Worm (Caenorhabditis elegans) whole organism, L2 larva: ENCODE measurements around the gene nhr-119.

Source experiments
- C34F6.9 ChIP-seq: fragments of 150-350 bp; optimal IDR thresholded peaks from 2 replicates; lab custom pipeline; 2014; ENCODE audit warnings: missing biosample characterization, missing genetic modification characterization
- R02D3.7 ChIP-seq: fragments of 150-350 bp; optimal IDR thresholded peaks from 2 replicates; lab custom pipeline; 2014; ENCODE audit warnings: missing biosample characterization, missing genetic modification characterization
- Y55F3AM.14 ChIP-seq: fragments of 200-800 bp; sonication (Bioruptor generic); optimal IDR thresholded peaks from 2 replicates; lab custom pipeline; 2018; ENCODE audit warnings: mild to moderate bottlenecking, missing genetic modification characterization, missing compliant biosample characterization
- ZK546.5 ChIP-seq: sonication (generic microtip); optimal IDR thresholded peaks from 2 replicates; lab custom pipeline; 2017; ENCODE audit warnings: missing biosample characterization, missing genetic modification characterization
- alr-1 ChIP-seq: fragments of 150-350 bp; optimal IDR thresholded peaks from 2 replicates; lab custom pipeline; 2014; ENCODE audit warnings: missing biosample characterization, missing genetic modification characterization
- aly-2 ChIP-seq: fragments of 150-350 bp; optimal IDR thresholded peaks from 2 replicates; lab custom pipeline; 2014; ENCODE audit warnings: missing biosample characterization, missing genetic modification characterization
- ama-1 ChIP-seq: fragments of 150-350 bp; optimal IDR thresholded peaks from 2 replicates; lab custom pipeline; 2018; ENCODE audit warnings: inconsistent platforms
- ceh-82 ChIP-seq: fragments of 150-350 bp; optimal IDR thresholded peaks from 2 replicates; lab custom pipeline; 2014; ENCODE audit warnings: missing biosample characterization, missing genetic modification characterization
- dmd-4 ChIP-seq: sonication (generic microtip); optimal IDR thresholded peaks from 2 replicates; lab custom pipeline; 2017; ENCODE audit warnings: missing biosample characterization, missing genetic modification characterization
- egl-27 ChIP-seq: sonication (generic microtip); optimal IDR thresholded peaks from 3 replicates; lab custom pipeline; 2017; ENCODE audit warnings: missing biosample characterization, missing genetic modification reagents, missing genetic modification characterization
- elt-1 ChIP-seq: fragments of 150-350 bp; optimal IDR thresholded peaks from 2 replicates; lab custom pipeline; 2014; ENCODE audit warnings: missing biosample characterization, missing genetic modification characterization
- elt-3 ChIP-seq: sonication (generic microtip); optimal IDR thresholded peaks from 2 replicates; lab custom pipeline; 2017; ENCODE audit warnings: missing biosample characterization, missing genetic modification characterization
- lin-13 ChIP-seq: fragments of 150-350 bp; optimal IDR thresholded peaks from 2 replicates; lab custom pipeline; 2014; ENCODE audit warnings: missing biosample characterization, missing genetic modification reagents, missing genetic modification characterization
- lsy-2 ChIP-seq, 2 experiments: fragments of 150-350 bp in 1 of 2; sonication (generic microtip) in 1 of 2; optimal IDR thresholded peaks; 2 replicates each; lab custom pipeline; 2014 to 2017; ENCODE audit warnings: missing biosample characterization in 2 of 2, missing genetic modification characterization in 2 of 2
- mab-5 ChIP-seq: fragments of 150-350 bp; optimal IDR thresholded peaks from 2 replicates; lab custom pipeline; 2014; ENCODE audit warnings: missing biosample characterization, missing genetic modification characterization
- mbf-1 ChIP-seq: sonication (generic microtip); optimal IDR thresholded peaks from 2 replicates; lab custom pipeline; 2017; ENCODE audit warnings: missing biosample characterization, missing genetic modification characterization
- nhr-10 ChIP-seq: sonication (generic microtip); optimal IDR thresholded peaks from 2 replicates; lab custom pipeline; 2017; ENCODE audit warnings: missing biosample characterization, missing genetic modification characterization
- nhr-129 ChIP-seq: fragments of 150-350 bp; optimal IDR thresholded peaks from 2 replicates; lab custom pipeline; 2014; ENCODE audit warnings: missing biosample characterization, missing genetic modification characterization
- nhr-23 ChIP-seq: fragments of 150-350 bp; optimal IDR thresholded peaks from 2 replicates; lab custom pipeline; 2014; ENCODE audit warnings: missing biosample characterization, missing genetic modification reagents, missing genetic modification characterization
- nhr-237 ChIP-seq: fragments of 150-350 bp; optimal IDR thresholded peaks from 2 replicates; lab custom pipeline; 2014; ENCODE audit warnings: missing biosample characterization, missing genetic modification characterization
- nhr-25 ChIP-seq: fragments of 150-350 bp; sonication (generic microtip); optimal IDR thresholded peaks from 3 replicates; lab custom pipeline; 2014; ENCODE audit warnings: missing biosample characterization, missing genetic modification characterization
- nhr-6 ChIP-seq: fragments of 150-350 bp; optimal IDR thresholded peaks from 2 replicates; lab custom pipeline; 2014; ENCODE audit warnings: missing biosample characterization, missing genetic modification characterization
- nhr-77 ChIP-seq: fragments of 150-350 bp; optimal IDR thresholded peaks from 2 replicates; lab custom pipeline; 2014; ENCODE audit warnings: missing biosample characterization, missing genetic modification characterization
- sem-4 ChIP-seq: fragments of 150-350 bp; optimal IDR thresholded peaks from 2 replicates; lab custom pipeline; 2014; ENCODE audit warnings: missing biosample characterization, missing genetic modification reagents, missing genetic modification characterization
- skn-1 ChIP-seq: sonication (generic microtip); optimal IDR thresholded peaks from 2 replicates; lab custom pipeline; 2017; ENCODE audit warnings: missing biosample characterization, missing genetic modification characterization
- sma-9 ChIP-seq, 2 experiments: fragments of 150-350 bp in 1 of 2; sonication (generic microtip) in 1 of 2; optimal IDR thresholded peaks; 2 replicates each; lab custom pipeline; 2014 to 2016; ENCODE audit warnings: missing genetic modification characterization in 2 of 2, mild to moderate bottlenecking in 1 of 2, missing biosample characterization in 1 of 2, missing compliant biosample characterization in 1 of 2, missing genetic modification reagents in 1 of 2, moderate library complexity in 1 of 2
- snpc-4 ChIP-seq: fragments of 150-350 bp; optimal IDR thresholded peaks from 2 replicates; lab custom pipeline; 2014; ENCODE audit warnings: missing biosample characterization, missing genetic modification characterization
- unc-39 ChIP-seq: fragments of 150-350 bp; optimal IDR thresholded peaks from 2 replicates; lab custom pipeline; 2014; ENCODE audit warnings: missing biosample characterization, missing genetic modification characterization
- unc-55 ChIP-seq: fragments of 150-350 bp; sonication (generic microtip); optimal IDR thresholded peaks from 3 replicates; lab custom pipeline; 2014; ENCODE audit warnings: missing biosample characterization, missing genetic modification reagents, missing genetic modification characterization
- ztf-1 ChIP-seq: fragments of 200-800 bp; sonication (Bioruptor generic); conservative IDR thresholded peaks from 2 replicates; pipeline ENCODE4 v1.3.6; 2022; ENCODE audit warnings: missing genetic modification characterization, missing compliant biosample characterization
- ztf-4 ChIP-seq: fragments of 150-350 bp; optimal IDR thresholded peaks from 2 replicates; lab custom pipeline; 2014; ENCODE audit warnings: missing biosample characterization, missing genetic modification characterization

The nhr-119 gene

ce11 chrII:2785787-2786186 is 14.6 kb downstream of the nhr-119 start:
- TF ChIP-seq nhr-23 (tag; lab: Kevin White, UChicago): no peak
- TF ChIP-seq egl-27 (tag; lab: Kevin White, UChicago): no peak
- no peak for TF ChIP-seq nhr-129 (tag; lab: Kevin White, UChicago)
- no peak for TF ChIP-seq Y55F3AM.14 (GFP tag; lab: Kevin White, UChicago)
- no peak for TF ChIP-seq ztf-1 (GFP tag; lab: Robert Waterston, UW)
- TF ChIP-seq nhr-237 (tag; lab: Kevin White, UChicago): no peak
- no peak for TF ChIP-seq unc-55 (GFP tag; lab: Kevin White, UChicago)

- TF ChIP-seq nhr-77 (tag; lab: Kevin White, UChicago) (no peak), nhr-129 (tag; lab: Kevin White, UChicago) (no peak), sem-4 (tag; lab: Kevin White, UChicago) (no peak), unc-39 (no peak), R02D3.7 (tag; lab: Kevin White, UChicago) (no peak), snpc-4 (tag; lab: Kevin White, UChicago) (no peak)
These were observed 17.0 kb downstream of the nhr-119 start for ce11 chrII:2783380-2783779.

ce11 chrII:2781355-2781754 is 19.0 kb downstream of the nhr-119 start, which contains the start of gene F08D12.2:
TSS of gene F08D12.2 (plus strand) at chrII:2781655.
- TF ChIP-seq dmd-4 (no peak), C34F6.9 (tag; lab: Kevin White, UChicago) (no peak), lsy-2 (tag; optimal IDR thresholded peaks at IDR 0.05; lab: Kevin White, UChicago) (no peak), ztf-4 (tag; lab: Kevin White, UChicago) (no peak), aly-2 (tag; lab: Kevin White, UChicago) (no peak), alr-1 (tag; lab: Kevin White, UChicago) (no peak), lin-13 (GFP tag; lab: Kevin White, UChicago) (no peak), nhr-25 (tag; lab: Kevin White, UChicago) (no peak), elt-3 (tag; lab: Kevin White, UChicago) (no peak), ceh-82 (tag; lab: Kevin White, UChicago) (no peak), sem-4 (tag; lab: Kevin White, UChicago) (no peak), elt-1 (tag; lab: Kevin White, UChicago) (no peak), nhr-6 (no peak), unc-39 (no peak)

ce11 chrII:2780804-2781203 is 19.6 kb downstream of the nhr-119 start:
- TF ChIP-seq nhr-10 (tag; lab: Kevin White, UChicago) (no peak), R02D3.7 (tag; lab: Kevin White, UChicago) (no peak), sma-9 (GFP tag; optimal IDR thresholded peaks at IDR 0.05; lab: Kevin White, UChicago) (no peak), sma-9 (tag; optimal IDR thresholded peaks at IDR 0.05; lab: Kevin White, UChicago) (no peak), skn-1 (tag; lab: Kevin White, UChicago) (no peak)

- TF ChIP-seq C34F6.9 (tag; lab: Kevin White, UChicago): no peak
- no peak for TF ChIP-seq elt-3 (tag; lab: Kevin White, UChicago)
- TF ChIP-seq mbf-1 (tag; lab: Kevin White, UChicago): no peak
- no peak for TF ChIP-seq ztf-4 (tag; lab: Kevin White, UChicago)
- TF ChIP-seq mab-5 (tag; lab: Kevin White, UChicago): no peak
- no peak for TF ChIP-seq nhr-23 (tag; lab: Kevin White, UChicago)
These were observed 21.1 kb downstream of the nhr-119 start, which contains the start of gene F08D12.3 for ce11 chrII:2779253-2779652. TSS of gene F08D12.3 (plus strand) at chrII:2779553.

- no peak for TF ChIP-seq ZK546.5 (tag; lab: Kevin White, UChicago)
- no peak for TF ChIP-seq ztf-4 (tag; lab: Kevin White, UChicago)
- no peak for TF ChIP-seq ama-1 (lab: Kevin White, UChicago)
These were observed 22.6 kb downstream of the nhr-119 start, which contains the start of gene F08D12.4 for ce11 chrII:2777846-2778245. TSS of gene F08D12.4 (plus strand) at chrII:2778146.
